Worm (Caenorhabditis elegans) whole organism, L2 larva: ENCODE measurements around the gene C36A4.11.

Source experiments
- F13H6.1 ChIP-seq: sonication (generic microtip); optimal IDR thresholded peaks from 2 replicates; lab custom pipeline; 2016; ENCODE audit warnings: missing genetic modification characterization, missing compliant biosample characterization
- R02D3.7 ChIP-seq: fragments of 150-350 bp; optimal IDR thresholded peaks from 2 replicates; lab custom pipeline; 2014; ENCODE audit warnings: missing biosample characterization, missing genetic modification characterization
- Y55F3AM.14 ChIP-seq: fragments of 200-800 bp; sonication (Bioruptor generic); optimal IDR thresholded peaks from 2 replicates; lab custom pipeline; 2018; ENCODE audit warnings: mild to moderate bottlenecking, missing genetic modification characterization, missing compliant biosample characterization
- ZK546.5 ChIP-seq: sonication (generic microtip); optimal IDR thresholded peaks from 2 replicates; lab custom pipeline; 2017; ENCODE audit warnings: missing biosample characterization, missing genetic modification characterization
- alr-1 ChIP-seq: fragments of 150-350 bp; optimal IDR thresholded peaks from 2 replicates; lab custom pipeline; 2014; ENCODE audit warnings: missing biosample characterization, missing genetic modification characterization
- aly-2 ChIP-seq: fragments of 150-350 bp; optimal IDR thresholded peaks from 2 replicates; lab custom pipeline; 2014; ENCODE audit warnings: missing biosample characterization, missing genetic modification characterization
- ama-1 ChIP-seq: fragments of 150-350 bp; optimal IDR thresholded peaks from 2 replicates; lab custom pipeline; 2018; ENCODE audit warnings: inconsistent platforms
- blmp-1 ChIP-seq: sonication (generic microtip); optimal IDR thresholded peaks from 2 replicates; lab custom pipeline; 2017; ENCODE audit warnings: missing genetic modification characterization, mild to moderate bottlenecking, missing compliant biosample characterization, antibody characterized with exemption, moderate library complexity; ENCODE audit not compliant: insufficient read depth
- ceh-16 ChIP-seq: fragments of 150-350 bp; optimal IDR thresholded peaks from 2 replicates; lab custom pipeline; 2014; ENCODE audit warnings: missing biosample characterization, missing genetic modification characterization
- ceh-82 ChIP-seq: fragments of 150-350 bp; optimal IDR thresholded peaks from 2 replicates; lab custom pipeline; 2014; ENCODE audit warnings: missing biosample characterization, missing genetic modification characterization
- crh-2 ChIP-seq: sonication (generic microtip); optimal IDR thresholded peaks from 2 replicates; lab custom pipeline; 2017; ENCODE audit warnings: missing biosample characterization, missing genetic modification characterization
- elt-1 ChIP-seq: fragments of 150-350 bp; optimal IDR thresholded peaks from 2 replicates; lab custom pipeline; 2014; ENCODE audit warnings: missing biosample characterization, missing genetic modification characterization
- elt-3 ChIP-seq: sonication (generic microtip); optimal IDR thresholded peaks from 2 replicates; lab custom pipeline; 2017; ENCODE audit warnings: missing biosample characterization, missing genetic modification characterization
- fos-1 ChIP-seq: fragments of 150-350 bp; optimal IDR thresholded peaks from 2 replicates; lab custom pipeline; 2014; ENCODE audit warnings: missing biosample characterization, missing genetic modification characterization
- lin-11 ChIP-seq: fragments of 150-350 bp; sonication (generic microtip); optimal IDR thresholded peaks from 2 replicates; lab custom pipeline; 2014; ENCODE audit warnings: missing biosample characterization, missing genetic modification characterization, inconsistent platforms, mixed read lengths
- lin-13 ChIP-seq: fragments of 150-350 bp; optimal IDR thresholded peaks from 2 replicates; lab custom pipeline; 2014; ENCODE audit warnings: missing biosample characterization, missing genetic modification reagents, missing genetic modification characterization
- lin-39 ChIP-seq: fragments of 150-350 bp; optimal IDR thresholded peaks from 2 replicates; lab custom pipeline; 2014; ENCODE audit warnings: missing biosample characterization, missing genetic modification reagents, missing genetic modification characterization
- lsy-2 ChIP-seq, 2 experiments: fragments of 150-350 bp in 1 of 2; sonication (generic microtip) in 1 of 2; optimal IDR thresholded peaks; 2 replicates each; lab custom pipeline; 2014 to 2017; ENCODE audit warnings: missing biosample characterization in 2 of 2, missing genetic modification characterization in 2 of 2
- mab-5 ChIP-seq: fragments of 150-350 bp; optimal IDR thresholded peaks from 2 replicates; lab custom pipeline; 2014; ENCODE audit warnings: missing biosample characterization, missing genetic modification characterization
- mbf-1 ChIP-seq: sonication (generic microtip); optimal IDR thresholded peaks from 2 replicates; lab custom pipeline; 2017; ENCODE audit warnings: missing biosample characterization, missing genetic modification characterization
- mdl-1 ChIP-seq, 2 experiments: fragments of 150-350 bp in 1 of 2; sonication (generic microtip) in 1 of 2; optimal IDR thresholded peaks; 2 replicates each; lab custom pipeline; 2017; ENCODE audit warnings: missing biosample characterization in 2 of 2, missing genetic modification characterization in 2 of 2
- nhr-10 ChIP-seq: sonication (generic microtip); optimal IDR thresholded peaks from 2 replicates; lab custom pipeline; 2017; ENCODE audit warnings: missing biosample characterization, missing genetic modification characterization
- nhr-11 ChIP-seq: fragments of 150-350 bp; optimal IDR thresholded peaks from 2 replicates; lab custom pipeline; 2014; ENCODE audit warnings: missing biosample characterization, missing genetic modification characterization
- nhr-12 ChIP-seq: fragments of 150-350 bp; optimal IDR thresholded peaks from 2 replicates; lab custom pipeline; 2014; ENCODE audit warnings: missing biosample characterization, missing genetic modification characterization
- nhr-129 ChIP-seq: fragments of 150-350 bp; optimal IDR thresholded peaks from 2 replicates; lab custom pipeline; 2014; ENCODE audit warnings: missing biosample characterization, missing genetic modification characterization
- nhr-21 ChIP-seq: fragments of 150-350 bp; optimal IDR thresholded peaks from 2 replicates; lab custom pipeline; 2014; ENCODE audit warnings: missing biosample characterization, missing genetic modification characterization
- nhr-23 ChIP-seq: fragments of 150-350 bp; optimal IDR thresholded peaks from 2 replicates; lab custom pipeline; 2014; ENCODE audit warnings: missing biosample characterization, missing genetic modification reagents, missing genetic modification characterization
- nhr-237 ChIP-seq: fragments of 150-350 bp; optimal IDR thresholded peaks from 2 replicates; lab custom pipeline; 2014; ENCODE audit warnings: missing biosample characterization, missing genetic modification characterization
- nhr-25 ChIP-seq: fragments of 150-350 bp; sonication (generic microtip); optimal IDR thresholded peaks from 3 replicates; lab custom pipeline; 2014; ENCODE audit warnings: missing biosample characterization, missing genetic modification characterization
- nhr-6 ChIP-seq: fragments of 150-350 bp; optimal IDR thresholded peaks from 2 replicates; lab custom pipeline; 2014; ENCODE audit warnings: missing biosample characterization, missing genetic modification characterization
- nhr-77 ChIP-seq: fragments of 150-350 bp; optimal IDR thresholded peaks from 2 replicates; lab custom pipeline; 2014; ENCODE audit warnings: missing biosample characterization, missing genetic modification characterization
- peb-1 ChIP-seq: fragments of 150-350 bp; optimal IDR thresholded peaks from 2 replicates; lab custom pipeline; 2014; ENCODE audit warnings: missing biosample characterization, missing genetic modification characterization
- sem-4 ChIP-seq: fragments of 150-350 bp; optimal IDR thresholded peaks from 2 replicates; lab custom pipeline; 2014; ENCODE audit warnings: missing biosample characterization, missing genetic modification reagents, missing genetic modification characterization
- skn-1 ChIP-seq: sonication (generic microtip); optimal IDR thresholded peaks from 2 replicates; lab custom pipeline; 2017; ENCODE audit warnings: missing biosample characterization, missing genetic modification characterization
- sma-3 ChIP-seq: sonication (generic microtip); optimal IDR thresholded peaks from 2 replicates; lab custom pipeline; 2016; ENCODE audit warnings: missing genetic modification reagents, missing genetic modification characterization, missing compliant biosample characterization
- sma-9 ChIP-seq, 2 experiments: fragments of 150-350 bp in 1 of 2; sonication (generic microtip) in 1 of 2; optimal IDR thresholded peaks; 2 replicates each; lab custom pipeline; 2014 to 2016; ENCODE audit warnings: missing genetic modification characterization in 2 of 2, mild to moderate bottlenecking in 1 of 2, missing biosample characterization in 1 of 2, missing compliant biosample characterization in 1 of 2, missing genetic modification reagents in 1 of 2, moderate library complexity in 1 of 2
- snpc-4 ChIP-seq: fragments of 150-350 bp; optimal IDR thresholded peaks from 2 replicates; lab custom pipeline; 2014; ENCODE audit warnings: missing biosample characterization, missing genetic modification characterization
- unc-39 ChIP-seq: fragments of 150-350 bp; optimal IDR thresholded peaks from 2 replicates; lab custom pipeline; 2014; ENCODE audit warnings: missing biosample characterization, missing genetic modification characterization
- unc-55 ChIP-seq: fragments of 150-350 bp; sonication (generic microtip); optimal IDR thresholded peaks from 3 replicates; lab custom pipeline; 2014; ENCODE audit warnings: missing biosample characterization, missing genetic modification reagents, missing genetic modification characterization
- unc-62 ChIP-seq: fragments of 150-350 bp; optimal IDR thresholded peaks from 2 replicates; lab custom pipeline; 2014; ENCODE audit warnings: missing biosample characterization, missing genetic modification reagents, missing genetic modification characterization
- ztf-1 ChIP-seq: fragments of 200-800 bp; sonication (Bioruptor generic); conservative IDR thresholded peaks from 2 replicates; pipeline ENCODE4 v1.3.6; 2022; ENCODE audit warnings: missing genetic modification characterization, missing compliant biosample characterization
- ztf-11 ChIP-seq: sonication (generic microtip); optimal IDR thresholded peaks from 2 replicates; lab custom pipeline; 2017; ENCODE audit warnings: missing biosample characterization, missing genetic modification characterization
- ztf-4 ChIP-seq: fragments of 150-350 bp; optimal IDR thresholded peaks from 2 replicates; lab custom pipeline; 2014; ENCODE audit warnings: missing biosample characterization, missing genetic modification characterization

The C36A4.11 gene

ce11 chrIII:3799213-3799612 lies 41.2 kb upstream of the C36A4.11 start (continued):
- TF ChIP-seq elt-1 (tag; lab: Kevin White, UChicago) (no peak), mbf-1 (no peak), ztf-11 (tag; lab: Kevin White, UChicago) (no peak)
- TF ChIP-seq, all 48 proteins: peak for 12

DNA sequence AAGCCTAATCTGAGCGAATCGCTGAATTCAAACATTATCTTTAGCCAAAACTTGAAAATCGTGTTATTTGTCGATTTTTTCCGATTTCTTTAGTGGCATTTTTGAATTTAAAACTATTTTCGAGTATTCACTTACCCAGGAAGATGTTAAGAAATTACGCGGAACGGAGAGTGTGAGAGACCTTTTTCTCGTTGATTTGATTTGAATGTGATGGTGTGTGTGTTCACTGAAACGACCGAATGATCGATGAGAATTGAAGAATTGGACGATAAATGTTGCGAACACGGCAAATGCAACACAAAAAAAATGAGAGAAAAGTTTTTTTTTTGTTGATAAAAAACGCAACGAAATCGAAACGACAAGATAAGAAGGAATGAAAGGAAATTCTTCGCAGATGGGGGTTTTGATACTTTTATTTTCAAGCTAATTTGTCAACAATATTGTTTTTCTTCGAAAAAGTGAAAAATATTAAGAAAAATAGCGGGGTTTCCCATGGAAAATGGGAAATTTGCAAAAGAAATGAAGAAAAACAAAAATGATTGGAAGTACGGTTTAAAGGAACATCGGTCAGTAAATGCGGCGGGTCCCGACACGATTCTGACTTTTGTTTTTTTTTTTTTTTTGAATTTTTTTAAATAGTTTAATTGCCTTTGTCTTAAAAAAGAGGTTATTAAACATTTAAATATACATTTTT lies 40.0 kb upstream of the C36A4.11 start, which contains the start of gene mtm-3:
mtm-3 (minus strand) TSS at position 228 of the 694 bp plus-strand sequence.
- TF ChIP-seq ceh-82 (tag; lab: Kevin White, UChicago) = no peak
- no peak for TF ChIP-seq nhr-77 (tag; lab: Kevin White, UChicago)
- no peak for TF ChIP-seq ztf-4 (tag; lab: Kevin White, UChicago)
- TF ChIP-seq skn-1 (tag; lab: Kevin White, UChicago) = no peak
- TF ChIP-seq blmp-1 (tag; lab: Kevin White, UChicago) = peak; percentile 53
- TF ChIP-seq fos-1 (tag; lab: Kevin White, UChicago) = peak; percentile 48
- TF ChIP-seq Y55F3AM.14 (GFP tag; lab: Kevin White, UChicago) = no peak

DNA sequence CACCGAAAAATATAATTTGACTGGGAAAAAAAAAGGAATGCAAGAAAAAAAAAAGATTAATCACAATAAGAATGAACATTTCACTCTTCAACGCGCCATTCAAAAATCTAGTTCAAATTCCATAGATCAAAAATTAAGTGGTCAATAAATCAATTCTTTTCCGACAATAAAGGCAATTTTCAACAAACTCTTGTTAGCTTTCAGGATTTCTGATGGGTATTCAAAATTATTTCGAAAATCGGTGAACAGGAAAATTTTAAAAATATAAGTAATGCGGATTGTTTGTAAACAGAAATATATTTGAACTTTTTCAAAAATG lies 39.5 kb upstream of the C36A4.11 start:
- no peak for TF ChIP-seq crh-2 (tag; lab: Kevin White, UChicago)
- TF ChIP-seq mbf-1 = no peak
- TF ChIP-seq aly-2 (tag; lab: Kevin White, UChicago) = no peak
- TF ChIP-seq elt-1 (tag; lab: Kevin White, UChicago) = no peak
- no peak for TF ChIP-seq nhr-23 (tag; lab: Kevin White, UChicago)
- TF ChIP-seq ztf-11 (tag; lab: Kevin White, UChicago) = no peak

DNA sequence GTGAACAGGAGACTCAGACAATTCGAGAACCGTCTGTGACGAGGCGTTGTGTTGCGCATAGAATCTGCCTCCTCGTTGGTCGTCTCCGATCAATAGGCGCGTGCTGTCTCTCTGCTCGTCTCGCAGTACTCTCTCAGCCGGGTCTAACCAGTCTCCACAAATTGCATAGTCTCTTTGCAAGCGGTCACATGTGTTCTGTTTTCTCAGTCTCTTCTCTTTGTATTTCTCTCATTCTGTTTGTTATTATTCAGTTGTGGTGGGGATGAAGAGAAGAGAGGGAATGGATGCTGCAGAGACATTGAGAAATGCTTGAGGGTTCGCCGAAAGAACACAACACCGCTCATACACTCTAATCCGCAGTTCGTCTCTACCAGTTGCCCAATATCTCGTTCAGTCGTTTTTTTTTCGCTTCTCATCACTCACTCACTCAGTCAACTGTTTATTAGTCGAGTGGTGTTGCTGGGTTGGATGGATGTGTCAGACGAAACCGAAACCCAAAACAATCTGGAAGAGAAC lies 38.9 kb upstream of the C36A4.11 start:
- TF ChIP-seq nhr-129 (tag; lab: Kevin White, UChicago) (peak; percentile 98), F13H6.1 (tag; lab: Kevin White, UChicago) (peak; percentile 99), unc-39 (tag; lab: Kevin White, UChicago) (peak; percentile 30), fos-1 (tag; lab: Kevin White, UChicago) (peak; percentile 97), ama-1 (lab: Kevin White, UChicago) (peak; percentile 85), lin-39 (tag; lab: Kevin White, UChicago) (no peak), nhr-10 (tag; lab: Kevin White, UChicago) (peak; percentile 76), blmp-1 (tag; lab: Kevin White, UChicago) (peak; percentile 82), nhr-237 (tag; lab: Kevin White, UChicago) (peak; percentile 42), mbf-1 (no peak), alr-1 (no peak), nhr-12 (no peak), unc-55 (peak; percentile 98), nhr-25 (tag; lab: Kevin White, UChicago) (peak; percentile 98), ceh-16 (tag; lab: Kevin White, UChicago) (peak; percentile 89), crh-2 (tag; lab: Kevin White, UChicago) (peak; percentile 98), nhr-11 (tag; lab: Kevin White, UChicago) (no peak), ztf-1 (GFP tag; lab: Robert Waterston, UW) (no peak), mdl-1 (tag; optimal IDR thresholded peaks at IDR 0.05; lab: Kevin White, UChicago) (peak; percentile 100), lsy-2 (tag; optimal IDR thresholded peaks at IDR 0.05; lab: Kevin White, UChicago) (peak; percentile 87 to 96), ZK546.5 (tag; lab: Kevin White, UChicago) (peak; percentile 61), nhr-21 (tag; lab: Kevin White, UChicago) (peak; percentile 98), sma-3 (GFP tag; lab: Kevin White, UChicago) (peak; percentile 96), ztf-11 (tag; lab: Kevin White, UChicago) (peak; percentile 47), ztf-4 (tag; lab: Kevin White, UChicago) (peak; percentile 98), mab-5 (tag; lab: Kevin White, UChicago) (peak; percentile 90), elt-3 (no peak), peb-1 (no peak), snpc-4 (tag; lab: Kevin White, UChicago) (peak; percentile 86), lin-11 (tag; lab: Kevin White, UChicago) (peak; percentile 91), nhr-6 (peak; percentile 97), R02D3.7 (tag; lab: Kevin White, UChicago) (no peak), sem-4 (tag; lab: Kevin White, UChicago) (peak; percentile 98), aly-2 (tag; lab: Kevin White, UChicago) (no peak), lin-13 (peak; percentile 91), ceh-82 (tag; lab: Kevin White, UChicago) (peak; percentile 51), nhr-77 (tag; lab: Kevin White, UChicago) (peak; percentile 81), unc-62 (GFP tag; lab: Kevin White, UChicago) (peak; percentile 91), nhr-23 (tag; lab: Kevin White, UChicago) (no peak), sma-9 (GFP tag; optimal IDR thresholded peaks at IDR 0.05; lab: Kevin White, UChicago) (peak; percentile 98), sma-9 (tag; optimal IDR thresholded peaks at IDR 0.05; lab: Kevin White, UChicago) (peak; percentile 8), Y55F3AM.14 (GFP tag; lab: Kevin White, UChicago) (peak; percentile 98), elt-1 (tag; lab: Kevin White, UChicago) (peak; percentile 13)
